Fruit fly (Drosophila melanogaster): ENCODE measurements around the gene CG31673.

Gene CG31673

DNA sequence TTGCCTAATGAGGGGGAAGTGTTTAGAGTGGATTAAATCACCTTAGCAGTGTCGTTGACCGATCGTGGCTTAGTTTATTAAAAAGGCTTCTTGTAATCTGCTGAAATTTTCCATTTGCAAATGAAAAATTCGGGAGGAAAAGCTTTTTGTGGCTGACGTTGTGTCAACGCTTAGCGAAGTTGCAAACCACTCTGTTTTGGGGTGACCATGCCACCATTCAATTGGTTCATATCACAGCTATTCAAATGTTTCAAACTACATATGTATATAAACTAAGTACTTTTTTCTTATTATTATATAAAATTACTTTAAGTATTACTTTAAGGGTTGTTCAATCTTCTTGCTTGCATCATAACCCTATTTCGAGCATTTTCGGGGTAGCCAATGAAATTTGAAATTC, 22.2 kb downstream of the CG31673 start:
- TF ChIP-seq Hr4 (GFP tag; optimal IDR thresholded peaks at IDR 0.05) (no peak), Eip78C (GFP tag) (peak; percentile 14), Lpt (GFP tag; optimal IDR thresholded peaks at IDR 0.05) (no peak), svp (GFP tag) (no peak)

DNA sequence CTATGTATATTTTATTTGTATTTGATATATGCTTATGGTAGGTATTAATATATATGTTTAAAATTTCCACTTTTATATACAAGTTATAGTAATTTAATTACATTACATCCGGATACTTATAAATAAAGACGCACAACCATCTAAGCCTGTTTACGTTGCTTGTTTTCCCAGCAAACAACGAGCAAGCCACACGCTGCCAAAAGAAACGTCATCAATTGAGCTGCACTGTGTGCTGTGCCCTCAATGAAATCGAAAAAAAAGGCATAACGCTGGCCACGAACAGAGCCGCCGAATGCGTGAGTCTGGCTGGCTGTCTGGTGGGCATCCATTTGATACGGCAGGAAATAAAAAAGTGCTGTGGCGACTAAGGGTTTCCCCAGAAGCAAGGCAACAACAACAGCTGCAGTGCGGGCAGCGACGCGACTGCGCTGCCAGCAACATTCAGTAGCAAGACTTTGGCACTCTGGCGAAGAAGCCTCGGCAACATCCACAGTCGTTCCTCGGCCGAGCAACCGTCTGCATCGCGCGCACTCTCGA, 22.8 kb downstream of the CG31673 start, which contains the start of gene twit:
TSS of gene twit (plus strand) at position 487 of the 537 bp plus-strand sequence.
- TF ChIP-seq CG6808 (GFP tag; optimal IDR thresholded peaks at IDR 0.05) (no peak), salr (GFP tag; optimal IDR thresholded peaks at IDR 0.05) (no peak), CG31627 (GFP tag; optimal IDR thresholded peaks at IDR 0.05) (no peak), fkh (GFP tag; optimal IDR thresholded peaks at IDR 0.05) (no peak), CG10631 (GFP tag; optimal IDR thresholded peaks at IDR 0.05) (no peak), pdm3 (GFP tag; optimal IDR thresholded peaks at IDR 0.05) (no peak), CG6276 (GFP tag; optimal IDR thresholded peaks at IDR 0.05) (no peak), CG1621 (tag; optimal IDR thresholded peaks at IDR 0.05) (no peak), CG8632 (GFP tag; optimal IDR thresholded peaks at IDR 0.05) (no peak), CG16779 (tag; optimal IDR thresholded peaks at IDR 0.05) (no peak), CG10669 (GFP tag; optimal IDR thresholded peaks at IDR 0.05) (no peak), CG6163 (GFP tag; IDR thresholded peaks at IDR 0.05) (no peak), CG3032 (tag; optimal IDR thresholded peaks at IDR 0.05) (no peak), Ets96B (tag; optimal IDR thresholded peaks at IDR 0.05) (no peak), Sox15 (GFP tag; optimal IDR thresholded peaks at IDR 0.05) (no peak), net (GFP tag; optimal IDR thresholded peaks at IDR 0.05) (no peak)

DNA sequence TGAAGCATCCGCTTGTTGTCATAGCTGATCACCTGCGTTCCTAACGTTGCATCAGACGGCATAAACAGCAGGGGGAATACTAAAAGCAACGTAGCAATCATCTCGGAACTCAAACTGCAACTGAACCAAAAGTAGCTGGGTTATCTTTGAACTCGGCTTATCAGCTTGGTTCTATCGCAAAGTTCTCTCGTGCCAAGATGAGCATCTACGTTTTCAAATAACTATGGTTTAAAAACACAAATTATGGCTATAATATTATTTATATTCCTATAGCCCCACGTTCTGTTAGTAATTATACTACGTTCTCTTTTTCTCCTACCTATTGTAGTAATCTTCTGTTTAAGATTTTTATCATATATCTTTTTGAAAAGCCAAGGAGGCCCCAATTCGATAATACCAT, 28.4 kb downstream of the CG31673 start, which contains the start of gene CG14400:
TSS of gene CG14400 (minus strand) at position 101 of the 400 bp plus-strand sequence.
- TF ChIP-seq CG11902 (GFP tag; optimal IDR thresholded peaks at IDR 0.05) (no peak), Ets96B (tag; optimal IDR thresholded peaks at IDR 0.05) (no peak), Eip75B (GFP tag; optimal IDR thresholded peaks at IDR 0.05) (no peak), fd85E (GFP tag; optimal IDR thresholded peaks at IDR 0.05) (no peak), CG32006 (GFP tag; optimal IDR thresholded peaks at IDR 0.05) (no peak), lz (GFP tag; optimal IDR thresholded peaks at IDR 0.05) (no peak), CG3919 (GFP tag; optimal IDR thresholded peaks at IDR 0.05) (no peak), fkh (GFP tag; optimal IDR thresholded peaks at IDR 0.05) (no peak), Blimp-1 (GFP tag; optimal IDR thresholded peaks at IDR 0.05) (no peak), CG6792 (GFP tag; optimal IDR thresholded peaks at IDR 0.05) (no peak), Hr4 (GFP tag; optimal IDR thresholded peaks at IDR 0.05) (no peak), Lpt (GFP tag; optimal IDR thresholded peaks at IDR 0.05) (no peak)

DNA sequence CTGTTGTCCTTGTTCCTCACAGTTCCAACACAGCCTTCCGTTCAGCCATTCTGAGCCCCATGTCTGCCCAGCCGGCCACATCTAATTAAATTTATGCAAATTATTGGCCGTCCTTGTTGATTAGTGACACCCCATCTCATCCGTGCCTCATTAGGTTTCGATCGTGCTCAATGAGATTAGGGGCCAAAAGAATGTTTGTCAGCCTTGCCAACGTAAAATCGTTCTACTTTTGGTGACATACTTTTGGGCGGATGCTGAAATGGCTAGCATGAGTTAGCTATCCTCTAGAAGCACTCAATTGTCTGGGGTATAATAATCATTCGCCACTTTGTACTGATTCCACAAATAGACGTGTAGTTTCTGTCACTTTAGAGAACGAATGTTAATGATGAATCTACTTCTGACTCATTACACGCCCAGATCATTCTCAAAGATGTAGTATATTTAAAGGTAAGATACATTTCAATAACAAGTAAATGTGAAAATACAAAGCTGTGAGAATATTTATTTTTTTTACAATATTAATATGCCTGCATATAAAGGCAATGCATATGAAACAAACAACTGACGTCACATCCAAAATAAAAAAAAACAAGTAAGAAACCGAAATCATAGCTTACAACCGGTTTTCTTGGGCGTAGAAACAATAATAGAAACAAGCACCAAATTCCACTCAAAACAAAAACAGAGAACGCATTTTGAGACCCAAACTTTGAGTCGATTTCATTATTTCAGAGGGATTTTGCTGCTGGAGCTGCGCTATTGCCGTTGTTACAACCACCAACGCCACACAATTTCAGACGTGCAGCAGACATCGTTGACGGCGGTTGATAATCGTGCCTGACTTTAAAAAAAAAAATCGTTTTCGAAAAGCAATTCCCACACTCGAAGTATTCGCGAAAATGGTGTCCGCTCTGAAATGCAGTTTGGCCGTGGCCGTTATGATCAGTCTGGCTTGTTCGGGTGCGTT, 29.2 kb downstream of the CG31673 start, which contains the start of gene bero:
TSS of gene bero (plus strand) at position 325 of the 970 bp plus-strand sequence.
- TF ChIP-seq vri (GFP tag; optimal IDR thresholded peaks at IDR 0.05) = no peak
- peak; percentile 49 for TF ChIP-seq Eip78C (GFP tag)
- TF ChIP-seq fkh (GFP tag; optimal IDR thresholded peaks at IDR 0.05) = peak; percentile 7

DNA sequence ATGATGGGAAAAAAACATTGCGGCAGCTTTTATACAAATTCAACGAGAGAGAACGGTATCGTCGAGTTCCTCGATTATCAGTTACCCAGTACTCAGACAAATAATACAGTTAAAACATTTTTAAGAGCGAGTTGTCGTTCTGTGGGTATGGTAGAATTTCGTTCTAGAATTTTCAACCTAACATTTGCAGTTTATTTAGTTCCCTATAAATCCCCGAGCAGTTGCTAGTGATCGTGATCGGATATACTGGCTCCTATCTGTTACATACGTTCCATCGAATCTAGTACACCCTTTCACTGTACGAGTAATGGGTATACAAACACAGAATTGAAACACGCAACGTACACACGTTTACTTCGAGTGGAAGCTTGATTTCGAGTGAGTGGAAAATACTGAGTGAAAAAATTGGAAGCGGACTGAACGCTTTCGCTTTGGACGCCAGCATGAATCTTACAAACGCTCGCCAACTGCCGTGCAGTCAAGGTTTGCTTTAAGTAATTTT, 35.4 kb downstream of the CG31673 start, which contains the start of gene CG9338:
TSS of gene CG9338 (plus strand) at position 452 of the 502 bp plus-strand sequence.
- TF ChIP-seq CG11902 (GFP tag; optimal IDR thresholded peaks at IDR 0.05) = peak; percentile 64
- TF ChIP-seq fkh (GFP tag; optimal IDR thresholded peaks at IDR 0.05) = peak; percentile 67
- peak; percentile 80 for TF ChIP-seq Eip75B (GFP tag; optimal IDR thresholded peaks at IDR 0.05)
- peak; percentile 67 for TF ChIP-seq spab (GFP tag; optimal IDR thresholded peaks at IDR 0.05)
- TF ChIP-seq Gug (GFP tag; IDR thresholded peaks at IDR 0.05) = peak; percentile 87
- peak; percentile 81 for TF ChIP-seq CG3032 (tag; optimal IDR thresholded peaks at IDR 0.05)
- peak; percentile 72 for TF ChIP-seq CG6808 (GFP tag; optimal IDR thresholded peaks at IDR 0.05)
- TF ChIP-seq CG1621 (tag; optimal IDR thresholded peaks at IDR 0.05) = no peak
- peak; percentile 89 for TF ChIP-seq CG8319 (GFP tag; optimal IDR thresholded peaks at IDR 0.05)
- TF ChIP-seq vri (GFP tag; optimal IDR thresholded peaks at IDR 0.05) = peak; percentile 81
- TF ChIP-seq CG15336 (GFP tag; IDR thresholded peaks at IDR 0.05) = peak; percentile 81
- TF ChIP-seq Eip93F (GFP tag; optimal IDR thresholded peaks at IDR 0.05) = no peak
- TF ChIP-seq CG34406 (GFP tag; optimal IDR thresholded peaks at IDR 0.05) = peak; percentile 73
- TF ChIP-seq Blimp-1 (GFP tag; optimal IDR thresholded peaks at IDR 0.05) = peak; percentile 83
- TF ChIP-seq CG7368 (GFP tag; optimal IDR thresholded peaks at IDR 0.05) = peak; percentile 89
- TF ChIP-seq CG6792 (GFP tag; optimal IDR thresholded peaks at IDR 0.05) = peak; percentile 82
- peak in 1 of 2 experiments; percentile 88 for TF ChIP-seq ss (GFP tag; optimal IDR thresholded peaks at IDR 0.05)
- TF ChIP-seq net (GFP tag; optimal IDR thresholded peaks at IDR 0.05) = peak; percentile 76
- TF ChIP-seq dac (GFP tag; optimal IDR thresholded peaks at IDR 0.05) = peak; percentile 21
- TF ChIP-seq cyc (GFP tag; optimal IDR thresholded peaks at IDR 0.05) = peak; percentile 78
- TF ChIP-seq acj6 (GFP tag; optimal IDR thresholded peaks at IDR 0.05) = peak; percentile 62
